Worm (Caenorhabditis elegans) whole organism, L2 larva: ENCODE measurements around the gene F56D2.5.

Experiments
- ZK546.5 ChIP-seq: sonication (generic microtip); optimal IDR thresholded peaks from 2 replicates; lab custom pipeline; 2017; ENCODE audit warnings: missing biosample characterization, missing genetic modification characterization
- alr-1 ChIP-seq: fragments of 150-350 bp; optimal IDR thresholded peaks from 2 replicates; lab custom pipeline; 2014; ENCODE audit warnings: missing biosample characterization, missing genetic modification characterization
- ama-1 ChIP-seq: fragments of 150-350 bp; optimal IDR thresholded peaks from 2 replicates; lab custom pipeline; 2018; ENCODE audit warnings: inconsistent platforms
- ceh-82 ChIP-seq: fragments of 150-350 bp; optimal IDR thresholded peaks from 2 replicates; lab custom pipeline; 2014; ENCODE audit warnings: missing biosample characterization, missing genetic modification characterization
- lin-13 ChIP-seq: fragments of 150-350 bp; optimal IDR thresholded peaks from 2 replicates; lab custom pipeline; 2014; ENCODE audit warnings: missing biosample characterization, missing genetic modification reagents, missing genetic modification characterization
- mab-5 ChIP-seq: fragments of 150-350 bp; optimal IDR thresholded peaks from 2 replicates; lab custom pipeline; 2014; ENCODE audit warnings: missing biosample characterization, missing genetic modification characterization
- mbf-1 ChIP-seq: sonication (generic microtip); optimal IDR thresholded peaks from 2 replicates; lab custom pipeline; 2017; ENCODE audit warnings: missing biosample characterization, missing genetic modification characterization
- nhr-237 ChIP-seq: fragments of 150-350 bp; optimal IDR thresholded peaks from 2 replicates; lab custom pipeline; 2014; ENCODE audit warnings: missing biosample characterization, missing genetic modification characterization
- unc-62 ChIP-seq: fragments of 150-350 bp; optimal IDR thresholded peaks from 2 replicates; lab custom pipeline; 2014; ENCODE audit warnings: missing biosample characterization, missing genetic modification reagents, missing genetic modification characterization

DNA sequence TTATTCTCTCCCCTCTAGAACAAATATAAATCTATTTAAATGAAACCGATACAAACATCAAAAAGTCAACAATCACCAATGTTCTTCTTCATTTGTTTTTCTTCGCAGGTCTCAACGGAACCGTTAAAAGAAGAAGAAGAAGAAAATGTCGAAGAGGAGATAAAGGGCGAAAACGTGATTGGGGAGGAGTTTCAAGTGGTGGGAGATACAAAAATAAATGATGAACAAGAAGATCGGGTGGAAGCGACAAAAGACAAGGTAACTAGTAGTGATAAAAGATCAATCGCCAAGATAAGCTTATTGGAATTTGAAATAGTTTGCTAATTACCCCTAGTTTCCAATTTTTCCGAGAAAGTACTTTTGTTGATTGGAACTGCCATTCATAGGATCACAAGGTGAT lies 31.0 kb downstream of the F56D2.5 start:
- TF ChIP-seq unc-62 (GFP tag; lab: Kevin White, UChicago) (no peak), ZK546.5 (no peak), mab-5 (no peak), ceh-82 (tag; lab: Kevin White, UChicago) (no peak), mbf-1 (tag; lab: Kevin White, UChicago) (no peak), ama-1 (lab: Kevin White, UChicago) (no peak), lin-13 (GFP tag; lab: Kevin White, UChicago) (no peak), nhr-237 (tag; lab: Kevin White, UChicago) (no peak), alr-1 (tag; lab: Kevin White, UChicago) (no peak)
